Worm (Caenorhabditis elegans): ENCODE results near the gene gcy-21.

DNA sequence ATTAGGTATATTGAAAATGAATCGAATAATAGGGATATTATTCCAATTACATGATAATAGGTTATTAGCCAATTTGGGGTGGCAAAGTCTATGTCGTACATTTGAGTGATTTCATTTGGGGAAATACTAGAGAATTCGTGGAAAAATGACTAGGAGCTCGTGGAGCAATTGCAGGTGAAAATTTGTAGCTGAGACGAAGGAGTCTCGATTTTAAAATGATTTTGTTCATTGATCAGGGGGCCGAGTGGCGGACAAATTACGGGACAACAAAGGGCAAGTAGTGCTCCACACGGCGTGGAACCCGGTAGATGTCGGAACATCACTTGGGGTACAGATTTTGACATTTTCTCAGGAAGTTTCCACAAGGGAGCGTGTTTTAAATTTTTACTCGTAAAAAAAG is 38.9 kb downstream of the gcy-21 start, which contains the start of gene sri-62:
- TF ChIP-seq him-1 (tag; optimal IDR thresholded peaks at IDR 0.05) (no peak), W03F9.2 (tag; optimal IDR thresholded peaks at IDR 0.05) (no peak)

Measured in whole organism, L4/young adult.